Worm (Caenorhabditis elegans): ENCODE data around the gene otpl-7.

The otpl-7 gene

DNA sequence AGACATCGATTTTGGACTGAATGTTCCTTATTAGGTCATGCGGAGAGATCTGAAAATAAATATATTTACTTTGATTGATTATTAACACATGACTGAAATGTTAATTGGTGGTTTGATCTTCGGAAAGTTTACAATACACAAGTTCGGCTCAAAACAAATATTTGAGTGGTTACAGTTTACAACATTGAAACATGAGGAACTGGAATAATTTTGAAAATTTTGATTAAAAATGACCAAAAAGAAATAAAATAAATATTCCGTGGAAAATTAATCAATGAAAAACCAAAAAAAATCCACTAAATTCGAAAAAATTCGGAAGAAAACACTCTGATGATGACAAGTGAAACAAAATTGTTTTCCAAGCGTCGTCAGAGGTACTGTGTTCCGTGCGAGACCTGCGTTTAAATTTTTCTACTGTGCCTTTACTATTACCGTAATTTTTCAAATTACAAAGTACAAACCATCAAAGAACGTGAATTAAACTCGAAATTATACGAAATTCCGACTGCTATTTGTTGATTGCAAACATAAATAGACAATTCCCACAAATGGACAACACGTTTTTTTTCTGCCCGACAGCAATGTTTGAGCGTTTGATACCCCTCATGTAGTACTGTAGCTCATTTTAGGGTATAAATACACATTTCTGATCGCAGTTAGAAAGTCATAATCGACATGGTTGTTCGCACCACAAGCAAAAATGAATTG lies at the start of gene otpl-7, which contains the start of gene F45F2.11:
otpl-7 (plus strand) TSS at position 658 of the 708 bp plus-strand sequence.
F45F2.11 (minus strand) TSS at position 51 of the 708 bp plus-strand sequence.
- TF ChIP-seq bed-3 (GFP tag; optimal IDR thresholded peaks at IDR 0.05) (no peak), ceh-43 (GFP tag; optimal IDR thresholded peaks at IDR 0.05) (no peak), mls-2 (tag; optimal IDR thresholded peaks at IDR 0.05) (no peak), mab-5 (tag; optimal IDR thresholded peaks at IDR 0.05) (no peak), nhr-12 (tag; optimal IDR thresholded peaks at IDR 0.05) (no peak), hlh-1 (tag; optimal IDR thresholded peaks at IDR 0.05) (no peak), sem-2 (GFP tag; optimal IDR thresholded peaks at IDR 0.05) (no peak), cnd-1 (tag; optimal IDR thresholded peaks at IDR 0.05) (no peak), flh-1 (GFP tag; optimal IDR thresholded peaks at IDR 0.05) (no peak), elt-1 (tag; optimal IDR thresholded peaks at IDR 0.05; ENCODE audit: borderline replicate concordance, insufficient read depth) (no peak), mep-1 (tag; optimal IDR thresholded peaks at IDR 0.05) (no peak), drap-1 (GFP tag; optimal IDR thresholded peaks at IDR 0.05) (no peak), unc-120 (tag; optimal IDR thresholded peaks at IDR 0.05; ENCODE audit: poor library complexity, severe bottlenecking) (no peak)

- TF ChIP-seq lsy-2 (tag; optimal IDR thresholded peaks at IDR 0.05) (no peak), mab-5 (tag; optimal IDR thresholded peaks at IDR 0.05) (no peak), mep-1 (tag; optimal IDR thresholded peaks at IDR 0.05) (no peak), pha-4 (tag; optimal IDR thresholded peaks at IDR 0.05) (no peak), ztf-11 (tag; optimal IDR thresholded peaks at IDR 0.05) (no peak), blmp-1 (tag; optimal IDR thresholded peaks at IDR 0.05) (no peak), drap-1 (GFP tag; optimal IDR thresholded peaks at IDR 0.05) (no peak), unc-62 (GFP tag; optimal IDR thresholded peaks at IDR 0.05) (no peak), nhr-12 (tag; optimal IDR thresholded peaks at IDR 0.05) (no peak), ceh-83 (GFP tag; optimal IDR thresholded peaks at IDR 0.05) (no peak), nhr-2 (tag; optimal IDR thresholded peaks at IDR 0.05) (no peak), mls-2 (tag; optimal IDR thresholded peaks at IDR 0.05) (no peak), ham-2 (GFP tag; optimal IDR thresholded peaks at IDR 0.05) (no peak), elt-1 (tag; optimal IDR thresholded peaks at IDR 0.05; ENCODE audit: borderline replicate concordance, insufficient read depth) (no peak), unc-39 (tag; optimal IDR thresholded peaks at IDR 0.05) (no peak), zip-8 (tag; optimal IDR thresholded peaks at IDR 0.05) (no peak), flh-1 (GFP tag; optimal IDR thresholded peaks at IDR 0.05) (no peak)
Measured at ce11 chrV:8481274-8481673, 40.0 kb upstream of the otpl-7 start.

- TF ChIP-seq ham-2 (GFP tag; optimal IDR thresholded peaks at IDR 0.05) (no peak), unc-39 (tag; optimal IDR thresholded peaks at IDR 0.05) (no peak), lin-13 (tag; optimal IDR thresholded peaks at IDR 0.05) (no peak), ceh-39 (tag; optimal IDR thresholded peaks at IDR 0.05) (no peak), hlh-1 (tag; optimal IDR thresholded peaks at IDR 0.05) (no peak), nhr-28 (tag; optimal IDR thresholded peaks at IDR 0.05) (no peak), lin-32 (GFP tag; optimal IDR thresholded peaks at IDR 0.05) (no peak), zip-8 (tag; optimal IDR thresholded peaks at IDR 0.05) (no peak), tbx-8 (GFP tag; optimal IDR thresholded peaks at IDR 0.05) (no peak), nhr-237 (tag; optimal IDR thresholded peaks at IDR 0.05) (no peak), ces-1 (GFP tag; optimal IDR thresholded peaks at IDR 0.05) (no peak), cnd-1 (tag; optimal IDR thresholded peaks at IDR 0.05) (no peak), nhr-12 (tag; optimal IDR thresholded peaks at IDR 0.05) (no peak), nhr-2 (tag; optimal IDR thresholded peaks at IDR 0.05) (no peak), lsy-2 (tag; optimal IDR thresholded peaks at IDR 0.05) (no peak), elt-1 (tag; optimal IDR thresholded peaks at IDR 0.05; ENCODE audit: borderline replicate concordance, insufficient read depth) (no peak)
Measured at ce11 chrV:8494260-8494939, 26.9 kb upstream of the otpl-7 start, which contains the start of gene pxn-1. Gene pxn-1, plus strand, starts transcription at chrV:8494889.

DNA sequence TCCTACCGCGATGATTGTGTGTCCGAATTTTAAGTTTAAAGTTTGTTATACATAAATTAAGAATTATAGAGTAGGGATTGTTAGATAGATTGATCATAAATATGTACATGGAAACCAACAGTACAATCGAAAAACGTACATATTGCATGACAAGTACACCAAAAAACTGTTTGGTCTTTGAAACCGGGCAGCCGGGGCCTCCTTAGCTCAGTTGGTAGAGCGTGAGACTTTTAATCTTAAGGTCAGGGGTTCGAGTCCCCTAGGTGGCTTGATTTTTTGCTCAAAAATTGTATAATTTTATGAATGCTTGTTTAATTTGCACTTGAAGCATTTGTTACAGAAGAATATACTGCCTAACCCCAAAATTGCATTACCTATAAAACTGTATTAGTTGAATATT lies 26.2 kb upstream of the otpl-7 start:
- no peak for TF ChIP-seq ham-2 (GFP tag; optimal IDR thresholded peaks at IDR 0.05)
- TF ChIP-seq nhr-12 (tag; optimal IDR thresholded peaks at IDR 0.05): no peak
- no peak for TF ChIP-seq bed-3 (GFP tag; optimal IDR thresholded peaks at IDR 0.05)
- TF ChIP-seq blmp-1 (tag; optimal IDR thresholded peaks at IDR 0.05): no peak
- no peak for TF ChIP-seq nhr-237 (tag; optimal IDR thresholded peaks at IDR 0.05)
- no peak for TF ChIP-seq mls-2 (tag; optimal IDR thresholded peaks at IDR 0.05)
- no peak for TF ChIP-seq pha-4 (tag; optimal IDR thresholded peaks at IDR 0.05)
- TF ChIP-seq unc-62 (GFP tag; optimal IDR thresholded peaks at IDR 0.05): no peak
- no peak for TF ChIP-seq ceh-43 (GFP tag; optimal IDR thresholded peaks at IDR 0.05)
- no peak for TF ChIP-seq hlh-1 (tag; optimal IDR thresholded peaks at IDR 0.05)
- TF ChIP-seq nhr-76 (tag; optimal IDR thresholded peaks at IDR 0.05): no peak

Data from whole organism, mixed stage, embryonic.